Worm (Caenorhabditis elegans) whole organism, L3 larva: ENCODE results near the gene ttr-19.

Experiments
- ama-1 ChIP-seq: fragments of 150-350 bp; optimal IDR thresholded peaks from 2 replicates; lab custom pipeline; 2018
- egl-27 ChIP-seq: sonication (generic microtip); optimal IDR thresholded peaks from 4 replicates; lab custom pipeline; 2017; ENCODE audit warnings: missing biosample characterization, missing genetic modification reagents, missing genetic modification characterization
- elt-1 ChIP-seq: fragments of 150-350 bp; optimal IDR thresholded peaks from 2 replicates; lab custom pipeline; 2014; ENCODE audit warnings: missing biosample characterization, missing genetic modification characterization
- elt-3 ChIP-seq, 3 experiments: fragments of 150-350 bp in 1 of 3; sonication (generic microtip) in 2 of 3; optimal IDR thresholded peaks; 2 replicates in 2 of 3; 4 replicates in 1 of 3; lab custom pipeline; 2014 to 2017; ENCODE audit warnings: missing biosample characterization in 3 of 3, missing genetic modification characterization in 3 of 3
- hmg-11 ChIP-seq: sonication (generic microtip); optimal IDR thresholded peaks from 2 replicates; lab custom pipeline; 2016; ENCODE audit warnings: missing genetic modification characterization, missing compliant biosample characterization
- mdl-1 ChIP-seq: fragments of 150-350 bp; optimal IDR thresholded peaks from 2 replicates; lab custom pipeline; 2014; ENCODE audit warnings: missing biosample characterization, missing genetic modification characterization
- nhr-12 ChIP-seq: fragments of 150-350 bp; optimal IDR thresholded peaks from 2 replicates; lab custom pipeline; 2014; ENCODE audit warnings: missing biosample characterization, missing genetic modification characterization
- nhr-237 ChIP-seq: fragments of 150-350 bp; optimal IDR thresholded peaks from 2 replicates; lab custom pipeline; 2014; ENCODE audit warnings: missing biosample characterization, missing genetic modification characterization
- nhr-67 ChIP-seq: fragments of 150-350 bp; optimal IDR thresholded peaks from 2 replicates; lab custom pipeline; 2014; ENCODE audit warnings: missing biosample characterization, missing genetic modification characterization
- nhr-76 ChIP-seq: fragments of 150-350 bp; sonication (generic microtip); optimal IDR thresholded peaks from 5 replicates; lab custom pipeline; 2014; ENCODE audit warnings: missing biosample characterization, missing genetic modification characterization
- pha-4 ChIP-seq: fragments of 150-350 bp; optimal IDR thresholded peaks from 2 replicates; lab custom pipeline; 2014; ENCODE audit warnings: missing biosample characterization, missing genetic modification reagents, missing genetic modification characterization
- zag-1 ChIP-seq: fragments of 150-350 bp; optimal IDR thresholded peaks from 2 replicates; lab custom pipeline; 2014; ENCODE audit warnings: missing biosample characterization, missing genetic modification characterization

DNA sequence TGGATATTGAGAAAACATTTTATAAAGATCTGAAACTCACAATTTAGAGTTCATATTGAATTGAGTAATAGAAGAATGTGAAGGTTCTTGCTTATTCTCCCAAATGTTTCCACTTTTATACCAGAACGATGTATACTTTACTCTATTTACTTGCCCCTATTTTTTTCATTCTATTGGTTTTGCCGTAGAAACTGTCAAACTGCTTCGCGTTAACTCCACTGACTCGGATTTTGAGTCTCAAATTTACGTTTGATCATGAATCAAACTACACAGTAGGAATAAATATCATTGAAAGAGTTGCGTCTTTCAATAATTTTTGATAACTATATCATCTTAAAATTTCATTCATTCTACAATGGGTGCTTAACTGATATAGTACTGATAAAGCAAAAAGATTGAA lies 12.6 kb upstream of the ttr-19 start, which contains the start of gene fipr-8:
- TF ChIP-seq hmg-11 (tag; lab: Kevin White, UChicago) (no peak), nhr-76 (no peak), nhr-12 (tag; lab: Kevin White, UChicago) (no peak), nhr-237 (tag; lab: Kevin White, UChicago) (no peak), elt-1 (tag; lab: Kevin White, UChicago) (no peak), pha-4 (tag; lab: Kevin White, UChicago) (no peak), ama-1 (lab: Kevin White, UChicago) (no peak), elt-3 (tag; optimal IDR thresholded peaks at IDR 0.05; lab: Kevin White, UChicago) (no peak), egl-27 (tag; lab: Kevin White, UChicago) (no peak), nhr-67 (tag; lab: Kevin White, UChicago) (no peak), zag-1 (tag; lab: Kevin White, UChicago) (no peak), mdl-1 (no peak)
